Worm (Caenorhabditis elegans) whole organism, L1 larva: ENCODE results near the gene chca-1.
A peak's percentile ranks its signal among the peaks of the same experiment; 100 is the strongest.

ENCODE experiments used
- ceh-82 ChIP-seq, 3 experiments: fragments of 150-350 bp in 1 of 3; sonication (generic microtip) in 2 of 3; optimal IDR thresholded peaks; 2 replicates each; lab custom pipeline; 2014 to 2017; ENCODE audit warnings: missing biosample characterization in 3 of 3, missing genetic modification characterization in 3 of 3
- dpl-1 ChIP-seq, 3 experiments: fragments of 150-350 bp in 2 of 3; sonication (generic microtip) in 1 of 3; optimal IDR thresholded peaks; 2 replicates each; lab custom pipeline; 2014 to 2017; ENCODE audit warnings: missing biosample characterization in 3 of 3, missing genetic modification characterization in 3 of 3, missing genetic modification reagents in 3 of 3
- elt-3 ChIP-seq, 6 experiments: fragments of 150-350 bp in 1 of 6; sonication (generic microtip); optimal IDR thresholded peaks; 2 replicates each; lab custom pipeline; 2017 to 2018; ENCODE audit warnings: missing biosample characterization in 6 of 6, missing genetic modification characterization in 6 of 6, inconsistent platforms in 1 of 6
- fos-1 ChIP-seq: fragments of 150-350 bp; optimal IDR thresholded peaks from 2 replicates; lab custom pipeline; 2014; ENCODE audit warnings: missing biosample characterization, missing genetic modification characterization
- lin-39 ChIP-seq: fragments of 150-350 bp; optimal IDR thresholded peaks from 2 replicates; lab custom pipeline; 2014; ENCODE audit warnings: missing biosample characterization, missing genetic modification reagents, missing genetic modification characterization
- mdl-1 ChIP-seq, 2 experiments: fragments of 150-350 bp; optimal IDR thresholded peaks; 2 replicates each; lab custom pipeline; 2014 to 2017; ENCODE audit warnings: missing biosample characterization in 2 of 2, missing genetic modification characterization in 2 of 2, inconsistent platforms in 1 of 2
- nhr-237 ChIP-seq: fragments of 150-350 bp; optimal IDR thresholded peaks from 2 replicates; lab custom pipeline; 2014; ENCODE audit warnings: missing biosample characterization, missing genetic modification characterization
- nhr-77 ChIP-seq: fragments of 150-350 bp; optimal IDR thresholded peaks from 2 replicates; lab custom pipeline; 2014; ENCODE audit warnings: missing biosample characterization, missing genetic modification characterization
- snpc-4 ChIP-seq: fragments of 150-350 bp; optimal IDR thresholded peaks from 2 replicates; lab custom pipeline; 2014; ENCODE audit warnings: missing biosample characterization, missing genetic modification characterization
- sptf-1 ChIP-seq: fragments of 150-350 bp; optimal IDR thresholded peaks from 2 replicates; lab custom pipeline; 2014; ENCODE audit warnings: missing biosample characterization, missing genetic modification characterization

DNA sequence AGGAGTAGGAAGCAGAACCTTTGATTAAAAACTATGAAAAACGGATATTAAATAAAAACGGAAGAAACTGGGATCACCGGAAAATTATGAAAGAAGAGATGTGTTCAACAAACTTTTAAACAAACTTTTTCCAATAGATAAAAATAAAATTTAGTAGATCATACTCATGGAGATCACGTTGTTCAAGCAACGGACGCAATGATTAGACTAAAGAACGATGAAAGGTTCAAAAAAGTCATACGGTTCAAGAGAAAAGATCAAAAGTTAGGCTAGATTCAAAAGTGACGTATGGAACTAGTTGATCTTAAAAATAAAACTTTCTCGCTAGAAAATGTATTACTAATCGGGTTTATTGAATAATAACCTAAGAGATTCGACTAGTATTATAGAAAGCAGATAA lies 19.1 kb upstream of the chca-1 start:
- TF ChIP-seq sptf-1 (tag; lab: Kevin White, UChicago) (no peak), snpc-4 (tag; lab: Kevin White, UChicago) (no peak), nhr-237 (tag; lab: Kevin White, UChicago) (no peak), lin-39 (tag; lab: Kevin White, UChicago) (no peak), dpl-1 (GFP tag; optimal IDR thresholded peaks at IDR 0.05; lab: Kevin White, UChicago) (no peak), mdl-1 (tag; optimal IDR thresholded peaks at IDR 0.05; lab: Kevin White, UChicago) (no peak), elt-3 (tag; optimal IDR thresholded peaks at IDR 0.05; lab: Kevin White, UChicago) (peak in 2 of 6 experiments; percentile 39 to 65), nhr-77 (tag; lab: Kevin White, UChicago) (no peak), fos-1 (tag; lab: Kevin White, UChicago) (no peak), ceh-82 (tag; optimal IDR thresholded peaks at IDR 0.05; lab: Kevin White, UChicago) (no peak)
